Fruit fly (Drosophila melanogaster): ENCODE measurements around the gene CG5282.

The CG5282 gene

dm6 chr3L:20471499-20472313 lies 45.8 kb upstream of the CG5282 start (continued):
- TF ChIP-seq Vsx1 (GFP tag; optimal IDR thresholded peaks at IDR 0.05) (peak; percentile 38), Abd-B (GFP tag; optimal IDR thresholded peaks at IDR 0.05) (peak; percentile 40), CG12942 (GFP tag; optimal IDR thresholded peaks at IDR 0.05) (peak; percentile 44), zfh1 (GFP tag; IDR thresholded peaks at IDR 0.05) (peak; percentile 75), CG11560 (tag; IDR thresholded peaks at IDR 0.05) (no peak), stc (GFP tag; IDR thresholded peaks at IDR 0.05) (0 out of 2 replicates have a peak, but pooled peaks have one; percentile 5), CG8924 (tag; optimal IDR thresholded peaks at IDR 0.05) (peak; percentile 41), CG2889 (GFP tag; IDR thresholded peaks at IDR 0.05) (no peak), CG7556 (GFP tag; optimal IDR thresholded peaks at IDR 0.05) (peak; percentile 44), hb (GFP tag; IDR thresholded peaks at IDR 0.05; ENCODE audit: partially characterized antibody) (no peak), Sry-δ (GFP tag; optimal IDR thresholded peaks at IDR 0.05) (peak; percentile 1), peb (GFP tag; IDR thresholded peaks at IDR 0.05) (no peak), dm (GFP tag; optimal IDR thresholded peaks at IDR 0.05) (peak; percentile 25), CG9876 (GFP tag; optimal IDR thresholded peaks at IDR 0.05) (peak; percentile 11), hbn (GFP tag; IDR thresholded peaks at IDR 0.05; ENCODE audit: partially characterized antibody) (no peak), CG11723 (GFP tag; optimal IDR thresholded peaks at IDR 0.05) (peak; percentile 44), CG32767 (GFP tag; IDR thresholded peaks at IDR 0.05) (no peak), btn (GFP tag; optimal IDR thresholded peaks at IDR 0.05) (peak; percentile 45), CG16863 (GFP tag; optimal IDR thresholded peaks at IDR 0.05) (peak; percentile 74), CG10979 (tag; optimal IDR thresholded peaks at IDR 0.05) (peak; percentile 12), pfk (GFP tag; optimal IDR thresholded peaks at IDR 0.05) (peak; percentile 19), CG1792 (GFP tag; optimal IDR thresholded peaks at IDR 0.05) (peak; percentile 87), gem (tag; optimal IDR thresholded peaks at IDR 0.05) (peak; percentile 44), CG3995 (GFP tag; optimal IDR thresholded peaks at IDR 0.05) (peak; percentile 6), salm (tag; optimal IDR thresholded peaks at IDR 0.05) (no peak), Eip74EF (GFP tag; optimal IDR thresholded peaks at IDR 0.05) (peak in 1 of 2 experiments; percentile 13), CG2678 (tag; optimal IDR thresholded peaks at IDR 0.05) (peak; percentile 67), luna (GFP tag; optimal IDR thresholded peaks at IDR 0.05) (peak; percentile 5), wek (GFP tag; optimal IDR thresholded peaks at IDR 0.05) (peak; percentile 83), so (GFP tag; IDR thresholded peaks at IDR 0.05) (0 out of 3 replicates have a peak, but pooled peaks have one; percentile 38), Adf1 (GFP tag; IDR thresholded peaks at IDR 0.05) (no peak), GATAe (GFP tag; conservative IDR thresholded peaks at IDR 0.05) (no peak), CG5245 (GFP tag; optimal IDR thresholded peaks at IDR 0.05) (no peak), CG8359 (GFP tag; optimal IDR thresholded peaks at IDR 0.05; ENCODE audit: borderline replicate concordance) (peak; percentile 39), CG30020 (tag; optimal IDR thresholded peaks at IDR 0.05) (no peak), Mrtf (GFP tag; IDR thresholded peaks at IDR 0.05) (0 out of 3 replicates have a peak, but pooled peaks have one; percentile 21), CG3407 (GFP tag; optimal IDR thresholded peaks at IDR 0.05) (peak; percentile 77), Fer3 (tag; optimal IDR thresholded peaks at IDR 0.05) (peak; percentile 16), bcd (GFP tag; optimal IDR thresholded peaks at IDR 0.05) (peak; percentile 41), Sox100B (GFP tag; optimal IDR thresholded peaks at IDR 0.05) (peak; percentile 53), lbe (GFP tag; optimal IDR thresholded peaks at IDR 0.05) (no peak), CG9817 (tag; optimal IDR thresholded peaks at IDR 0.05) (peak; percentile 32), exex (tag; optimal IDR thresholded peaks at IDR 0.05) (peak; percentile 51), ATbp (GFP tag; optimal IDR thresholded peaks at IDR 0.05) (peak; percentile 90), repo (GFP tag; optimal IDR thresholded peaks at IDR 0.05) (peak; percentile 23), Bdp1 (GFP tag; optimal IDR thresholded peaks at IDR 0.05) (peak; percentile 47), Sox102F (GFP tag; optimal IDR thresholded peaks at IDR 0.05) (peak; percentile 57), maf-S (GFP tag; optimal IDR thresholded peaks at IDR 0.05) (peak; percentile 42)

All from whole organism, embryonic.